Fruit fly (Drosophila melanogaster): ENCODE data around the gene CG17637.
A peak's percentile ranks its signal among the peaks of the same experiment; 100 is the strongest.

Gene CG17637

DNA sequence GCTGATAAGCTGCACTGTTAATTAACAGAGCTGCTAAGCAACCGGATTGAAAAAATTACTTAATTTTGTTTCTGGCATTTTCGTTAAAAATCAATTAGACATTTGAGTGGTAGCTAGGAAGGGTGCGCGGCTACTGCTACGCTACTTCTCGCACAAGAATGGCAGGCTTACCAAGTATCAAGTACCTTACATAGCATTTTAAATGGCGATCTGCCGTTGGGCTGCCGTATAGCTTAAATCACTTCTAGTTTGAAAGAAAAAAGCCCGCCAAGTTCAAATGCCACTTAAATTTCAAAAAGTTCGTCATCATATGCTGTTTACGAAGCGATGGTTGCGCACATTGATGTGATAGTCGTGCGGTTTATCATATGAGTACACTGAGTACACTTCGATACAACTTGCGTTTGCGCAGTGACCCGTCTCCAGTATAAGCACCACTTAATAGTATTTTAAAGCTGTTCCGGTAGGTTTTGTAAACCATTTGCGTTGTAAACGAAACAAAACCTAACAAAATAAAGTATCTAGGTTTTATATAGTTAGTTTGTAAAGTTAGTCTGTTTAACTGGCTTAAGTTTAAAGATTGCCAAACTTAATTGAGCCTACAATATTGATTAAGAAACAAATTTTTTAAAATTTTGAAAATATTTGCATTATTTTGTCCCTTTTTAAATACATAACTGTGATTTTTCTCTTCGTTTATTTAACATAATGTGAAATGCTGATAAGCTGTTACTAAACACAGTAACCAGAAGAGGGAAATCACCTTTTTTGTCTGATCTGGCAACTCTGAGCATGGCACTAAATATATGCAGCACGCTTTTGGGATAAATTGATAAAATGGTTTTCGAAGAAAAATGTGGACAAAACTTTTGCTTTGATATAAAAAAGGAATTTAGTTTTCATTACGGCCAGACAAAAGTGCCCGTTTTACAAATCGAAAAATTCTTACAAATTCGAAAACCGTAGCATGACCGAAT, 37.3 kb downstream of the CG17637 start:
- no peak for TF ChIP-seq jim (GFP tag; optimal IDR thresholded peaks at IDR 0.05)
- no peak for TF ChIP-seq usp (GFP tag; optimal IDR thresholded peaks at IDR 0.05)
- no peak for TF ChIP-seq foxo (GFP tag; optimal IDR thresholded peaks at IDR 0.05)
- TF ChIP-seq Hnf4 (GFP tag; optimal IDR thresholded peaks at IDR 0.05): no peak
- no peak for TF ChIP-seq dl (GFP tag; optimal IDR thresholded peaks at IDR 0.05; ENCODE audit: insufficient read depth in 1 of 2, partially characterized antibody in 2 of 2)
- no peak for TF ChIP-seq tai (GFP tag; optimal IDR thresholded peaks at IDR 0.05)
- TF ChIP-seq Dif (GFP tag; optimal IDR thresholded peaks at IDR 0.05; ENCODE audit: partially characterized antibody): no peak
- peak; percentile 62 for TF ChIP-seq Vsx2 (GFP tag; optimal IDR thresholded peaks at IDR 0.05; ENCODE audit: partially characterized antibody)
- peak; percentile 65 for TF ChIP-seq Myc (optimal IDR thresholded peaks at IDR 0.05)
- no peak for TF ChIP-seq GATAd (GFP tag; optimal IDR thresholded peaks at IDR 0.05)
- peak; percentile 12 for TF ChIP-seq brk (GFP tag; optimal IDR thresholded peaks at IDR 0.05)
- peak; percentile 35 for TF ChIP-seq N (GFP tag; optimal IDR thresholded peaks at IDR 0.05)
- TF ChIP-seq dsf (GFP tag; optimal IDR thresholded peaks at IDR 0.05; ENCODE audit: borderline replicate concordance): no peak

DNA sequence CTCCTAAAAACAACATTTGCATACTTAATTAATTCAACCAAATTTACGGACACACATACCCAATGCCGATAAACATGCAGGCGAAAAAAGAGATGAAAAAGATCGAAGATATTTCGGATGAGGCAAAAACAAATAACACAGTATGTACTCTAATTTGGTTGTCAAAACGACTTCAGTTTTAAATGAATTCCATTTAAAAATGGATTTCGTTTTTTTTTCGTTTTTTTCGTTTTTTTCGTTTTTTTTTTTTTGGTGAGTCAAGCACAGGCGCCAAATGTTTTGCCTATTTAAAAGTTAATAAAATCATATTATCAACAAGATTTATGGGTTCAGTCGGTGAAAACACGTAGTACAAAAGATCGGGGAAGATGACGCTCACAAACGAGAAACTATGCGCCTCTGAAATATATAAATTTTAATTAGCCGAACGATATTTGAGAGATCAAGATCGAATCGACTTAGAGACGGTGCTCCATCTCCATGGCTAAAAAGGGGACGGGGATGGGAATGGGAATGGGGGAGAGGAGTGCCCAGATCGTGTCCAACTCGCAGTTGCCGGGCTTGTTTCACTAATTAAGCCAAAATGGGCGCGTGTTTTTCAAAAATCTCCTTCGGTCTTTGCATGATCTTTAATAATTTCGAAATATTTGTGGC, 44.3 kb downstream of the CG17637 start:
- TF ChIP-seq Dif (GFP tag; optimal IDR thresholded peaks at IDR 0.05; ENCODE audit: partially characterized antibody): no peak
- no peak for TF ChIP-seq CG9705 (GFP tag; optimal IDR thresholded peaks at IDR 0.05)
- TF ChIP-seq foxo (GFP tag; optimal IDR thresholded peaks at IDR 0.05): no peak
- TF ChIP-seq usp (GFP tag; optimal IDR thresholded peaks at IDR 0.05): no peak
- no peak for TF ChIP-seq sage (GFP tag; optimal IDR thresholded peaks at IDR 0.05)
- no peak for TF ChIP-seq Abd-B (GFP tag; optimal IDR thresholded peaks at IDR 0.05)
- TF ChIP-seq dmrt93B (GFP tag; optimal IDR thresholded peaks at IDR 0.05): no peak
- TF ChIP-seq HLH106 (tag; optimal IDR thresholded peaks at IDR 0.05): no peak
- no peak for TF ChIP-seq Rel (GFP tag; optimal IDR thresholded peaks at IDR 0.05)
- TF ChIP-seq Rel (tag; optimal IDR thresholded peaks at IDR 0.05): no peak
- no peak for TF ChIP-seq Mio (GFP tag; optimal IDR thresholded peaks at IDR 0.05)
- TF ChIP-seq lola (GFP tag; optimal IDR thresholded peaks at IDR 0.05): no peak
- TF ChIP-seq Hr78 (GFP tag; optimal IDR thresholded peaks at IDR 0.05): no peak
- no peak for TF ChIP-seq h (GFP tag; optimal IDR thresholded peaks at IDR 0.05)
- no peak for TF ChIP-seq Sp1 (GFP tag; optimal IDR thresholded peaks at IDR 0.05)
- TF ChIP-seq Vsx2 (GFP tag; optimal IDR thresholded peaks at IDR 0.05; ENCODE audit: partially characterized antibody): no peak
- no peak for TF ChIP-seq br (GFP tag; optimal IDR thresholded peaks at IDR 0.05)
- no peak for TF ChIP-seq ey (GFP tag; optimal IDR thresholded peaks at IDR 0.05)
- no peak for TF ChIP-seq sv (GFP tag; optimal IDR thresholded peaks at IDR 0.05)

DNA sequence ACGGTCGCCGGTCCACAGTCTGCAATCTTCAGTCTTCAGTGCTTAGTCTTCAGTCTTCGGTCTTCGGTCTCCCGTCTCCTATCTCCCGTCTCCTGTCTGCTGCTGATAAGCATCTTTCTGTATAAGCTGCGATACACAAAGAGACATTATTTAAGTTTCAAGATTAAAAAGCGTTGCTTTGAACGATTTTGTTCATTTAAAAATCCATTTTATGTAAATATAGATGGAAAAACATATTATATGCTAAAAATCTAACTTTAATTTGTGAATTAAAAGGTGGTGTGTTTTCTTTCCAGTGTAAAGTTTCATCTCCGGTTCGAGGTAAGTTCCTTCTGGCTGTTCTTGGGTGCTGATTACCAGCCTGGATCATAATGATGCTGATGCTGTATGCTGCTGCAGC, 45.4 kb downstream of the CG17637 start:
- TF ChIP-seq dl (GFP tag; optimal IDR thresholded peaks at IDR 0.05; ENCODE audit: insufficient read depth in 1 of 2, partially characterized antibody in 2 of 2) (no peak), psq (GFP tag; optimal IDR thresholded peaks at IDR 0.05) (peak; percentile 66), Mio (GFP tag; optimal IDR thresholded peaks at IDR 0.05) (no peak), foxo (GFP tag; optimal IDR thresholded peaks at IDR 0.05) (peak in 1 of 2 experiments; percentile 76), OdsH (GFP tag; optimal IDR thresholded peaks at IDR 0.05) (peak; percentile 77), CrebA (GFP tag; optimal IDR thresholded peaks at IDR 0.05; ENCODE audit: borderline replicate concordance) (no peak), tai (GFP tag; optimal IDR thresholded peaks at IDR 0.05) (no peak), CG9705 (GFP tag; optimal IDR thresholded peaks at IDR 0.05) (no peak), N (GFP tag; optimal IDR thresholded peaks at IDR 0.05) (no peak), dsf (GFP tag; optimal IDR thresholded peaks at IDR 0.05; ENCODE audit: borderline replicate concordance) (no peak), rgr (GFP tag; optimal IDR thresholded peaks at IDR 0.05) (peak; percentile 81), sage (GFP tag; optimal IDR thresholded peaks at IDR 0.05) (peak; percentile 41), Hnf4 (GFP tag; optimal IDR thresholded peaks at IDR 0.05) (peak; percentile 55), usp (GFP tag; optimal IDR thresholded peaks at IDR 0.05) (no peak), sv (GFP tag; optimal IDR thresholded peaks at IDR 0.05) (no peak), ey (GFP tag; optimal IDR thresholded peaks at IDR 0.05) (peak; percentile 76), fru (GFP tag; optimal IDR thresholded peaks at IDR 0.05) (peak; percentile 78), br (GFP tag; optimal IDR thresholded peaks at IDR 0.05) (peak; percentile 68), Vsx2 (GFP tag; optimal IDR thresholded peaks at IDR 0.05; ENCODE audit: partially characterized antibody) (no peak), Dif (GFP tag; optimal IDR thresholded peaks at IDR 0.05; ENCODE audit: partially characterized antibody) (no peak), dmrt93B (GFP tag; optimal IDR thresholded peaks at IDR 0.05) (peak; percentile 23), Hr78 (GFP tag; optimal IDR thresholded peaks at IDR 0.05) (no peak), Sp1 (GFP tag; optimal IDR thresholded peaks at IDR 0.05) (peak; percentile 65), woc (GFP tag; optimal IDR thresholded peaks at IDR 0.05) (peak; percentile 70), h (GFP tag; optimal IDR thresholded peaks at IDR 0.05) (peak; percentile 77), lola (GFP tag; optimal IDR thresholded peaks at IDR 0.05) (no peak), Myc (optimal IDR thresholded peaks at IDR 0.05) (no peak), pan (optimal IDR thresholded peaks at IDR 0.05) (no peak), brk (GFP tag; optimal IDR thresholded peaks at IDR 0.05) (peak; percentile 51), Dfd (GFP tag; optimal IDR thresholded peaks at IDR 0.05) (no peak), Abd-B (GFP tag; optimal IDR thresholded peaks at IDR 0.05) (no peak), HLH106 (tag; optimal IDR thresholded peaks at IDR 0.05) (peak; percentile 63)

Measured in whole organism, wandering third instar larva.